Worm (Caenorhabditis elegans): ENCODE measurements around the gene C54D10.5.

The C54D10.5 gene

ce11 chrV:12400677-12401236 is 28.4 kb upstream of the C54D10.5 start, which contains the start of the genes K01D12.20 and miga-1 (continued):
- no peak for TF ChIP-seq php-3 (GFP tag; IDR thresholded peaks at IDR 0.05)
- TF ChIP-seq dve-1 (tag; optimal IDR thresholded peaks at IDR 0.05; ENCODE audit: insufficient read depth) = no peak
- TF ChIP-seq attf-4 (tag; optimal IDR thresholded peaks at IDR 0.05) = no peak
- no peak for TF ChIP-seq gei-8 (GFP tag; optimal IDR thresholded peaks at IDR 0.05)
- peak; percentile 69 for TF ChIP-seq aha-1 (tag)

ce11 chrV:12401383-12401782 is 27.8 kb upstream of the C54D10.5 start, which contains the start of gene K01D12.7:
K01D12.7 (minus strand) TSS chrV:12401483.
- TF ChIP-seq lim-7 (GFP tag; IDR thresholded peaks at IDR 0.05) (no peak), zag-1 (tag; optimal IDR thresholded peaks at IDR 0.05) (no peak), mxl-3 (GFP tag; optimal IDR thresholded peaks at IDR 0.05) (no peak), snpc-4 (tag; optimal IDR thresholded peaks at IDR 0.05) (no peak), fos-1 (tag; optimal IDR thresholded peaks at IDR 0.05) (no peak), nhr-10 (tag; optimal IDR thresholded peaks at IDR 0.05) (no peak), dmd-9 (GFP tag; IDR thresholded peaks at IDR 0.05) (no peak), dpl-1 (GFP tag; optimal IDR thresholded peaks at IDR 0.05) (no peak), Y105C5A.15 (GFP tag; IDR thresholded peaks at IDR 0.05) (no peak), F49E8.2 (tag; optimal IDR thresholded peaks at IDR 0.05; ENCODE audit: borderline replicate concordance) (no peak)

ce11 chrV:12402355-12402754 is 26.8 kb upstream of the C54D10.5 start, which contains the start of gene K01D12.8:
K01D12.8 (plus strand) TSS chrV:12402655.
- TF ChIP-seq unc-62 (GFP tag; optimal IDR thresholded peaks at IDR 0.05 in 1 of 2) = peak in 1 of 2 experiments; percentile 32
- no peak for TF ChIP-seq unc-62 (tag; optimal IDR thresholded peaks at IDR 0.05)
- TF ChIP-seq hlh-11 (tag; optimal IDR thresholded peaks at IDR 0.05) = no peak

- TF ChIP-seq nhr-48 (tag; optimal IDR thresholded peaks at IDR 0.05) = peak; percentile 2
- TF ChIP-seq zip-2 (tag; optimal IDR thresholded peaks at IDR 0.05) = no peak
Measured at ce11 chrV:12404544-12404943, 24.6 kb upstream of the C54D10.5 start, which contains the start of gene K01D12.9. K01D12.9 (minus strand) TSS chrV:12404644.

- TF ChIP-seq mxl-3 (GFP tag; optimal IDR thresholded peaks at IDR 0.05) (no peak), lin-39 (tag; optimal IDR thresholded peaks at IDR 0.05) (no peak), fos-1 (tag; optimal IDR thresholded peaks at IDR 0.05) (no peak), ces-1 (GFP tag; optimal IDR thresholded peaks at IDR 0.05) (no peak), ZK337.2 (GFP tag; IDR thresholded peaks at IDR 0.05) (no peak), fkh-10 (GFP tag; optimal IDR thresholded peaks at IDR 0.05) (no peak), lin-13 (GFP tag; optimal IDR thresholded peaks at IDR 0.05) (no peak), spr-3 (GFP tag; optimal IDR thresholded peaks at IDR 0.05) (no peak), dmd-9 (GFP tag; IDR thresholded peaks at IDR 0.05) (no peak), F37D6.2 (tag; optimal IDR thresholded peaks at IDR 0.05) (no peak), zip-11 (GFP tag; IDR thresholded peaks at IDR 0.05) (no peak), daf-19 (GFP tag; conservative IDR thresholded peaks at IDR 0.05) (no peak), set-16 (GFP tag; IDR thresholded peaks at IDR 0.05) (no peak), zfp-2 (tag; optimal IDR thresholded peaks at IDR 0.05) (no peak), ceh-44 (GFP tag; IDR thresholded peaks at IDR 0.05) (no peak)
Measured at ce11 chrV:12405929-12406328, 23.2 kb upstream of the C54D10.5 start, which contains the start of gene K01D12.10. K01D12.10 (plus strand) TSS chrV:12406229.

- TF ChIP-seq zag-1 (tag; optimal IDR thresholded peaks at IDR 0.05) = no peak
- TF ChIP-seq set-16 (GFP tag; IDR thresholded peaks at IDR 0.05) = peak; percentile 78; the same call in 1 of the 2 replicates
- peak in 1 of 2 experiments; percentile 82 for TF ChIP-seq unc-62 (GFP tag; optimal IDR thresholded peaks at IDR 0.05 in 1 of 2)
- no peak for TF ChIP-seq unc-62 (tag; optimal IDR thresholded peaks at IDR 0.05)
- 0 out of 2 replicates have a peak, but pooled peaks have one; percentile 36 for TF ChIP-seq Y105C5A.15 (GFP tag; IDR thresholded peaks at IDR 0.05)
Measured at ce11 chrV:12406514-12406913, 22.6 kb upstream of the C54D10.5 start.

Data from whole organism, L4 larva.